Worm (Caenorhabditis elegans) whole organism, mixed stage, embryonic: ENCODE data around the gene F02C12.3.

Experiments
- bed-3 ChIP-seq: fragments of 200-800 bp; sonication (Bioruptor generic); optimal IDR thresholded peaks from 3 replicates; lab custom pipeline; 2018; ENCODE audit warnings: mild to moderate bottlenecking, missing genetic modification characterization, moderate library complexity, missing compliant biosample characterization
- elt-1 ChIP-seq: sonication (generic microtip); optimal IDR thresholded peaks from 2 replicates; lab custom pipeline; 2017; ENCODE audit warnings: missing genetic modification characterization, mild to moderate bottlenecking, missing compliant biosample characterization, antibody characterized with exemption, moderate library complexity, borderline replicate concordance; ENCODE audit not compliant: insufficient read depth
- elt-3 ChIP-seq: fragments of 150-350 bp; optimal IDR thresholded peaks from 2 replicates; lab custom pipeline; 2014; ENCODE audit warnings: missing biosample characterization, missing genetic modification characterization
- lsy-2 ChIP-seq: fragments of 150-350 bp; optimal IDR thresholded peaks from 2 replicates; lab custom pipeline; 2014; ENCODE audit warnings: missing biosample characterization, missing genetic modification characterization
- pha-4 ChIP-seq: fragments of 150-350 bp; optimal IDR thresholded peaks from 2 replicates; lab custom pipeline; 2018; ENCODE audit warnings: missing biosample characterization, missing genetic modification reagents, missing genetic modification characterization
- snpc-4 ChIP-seq: fragments of 150-350 bp; optimal IDR thresholded peaks from 2 replicates; lab custom pipeline; 2014; ENCODE audit warnings: missing biosample characterization, missing genetic modification characterization
- unc-39 ChIP-seq: fragments of 150-350 bp; optimal IDR thresholded peaks from 2 replicates; lab custom pipeline; 2014; ENCODE audit warnings: missing biosample characterization, missing genetic modification characterization
- ztf-11 ChIP-seq: fragments of 150-350 bp; optimal IDR thresholded peaks from 2 replicates; lab custom pipeline; 2014; ENCODE audit warnings: missing biosample characterization, missing genetic modification characterization

- TF ChIP-seq lsy-2 (tag; lab: Kevin White, UChicago) (no peak), ztf-11 (tag; lab: Kevin White, UChicago) (no peak), elt-3 (tag; lab: Kevin White, UChicago) (no peak), pha-4 (tag; lab: Kevin White, UChicago) (no peak), snpc-4 (tag; lab: Kevin White, UChicago) (no peak), elt-1 (tag; lab: Kevin White, UChicago) (no peak), bed-3 (GFP tag; lab: Kevin White, UChicago) (no peak), unc-39 (no peak)
Measured at ce11 chrX:13366955-13367354, 29.8 kb upstream of the F02C12.3 start.
